Worm (Caenorhabditis elegans): ENCODE results near the gene sgcb-1.

DNA sequence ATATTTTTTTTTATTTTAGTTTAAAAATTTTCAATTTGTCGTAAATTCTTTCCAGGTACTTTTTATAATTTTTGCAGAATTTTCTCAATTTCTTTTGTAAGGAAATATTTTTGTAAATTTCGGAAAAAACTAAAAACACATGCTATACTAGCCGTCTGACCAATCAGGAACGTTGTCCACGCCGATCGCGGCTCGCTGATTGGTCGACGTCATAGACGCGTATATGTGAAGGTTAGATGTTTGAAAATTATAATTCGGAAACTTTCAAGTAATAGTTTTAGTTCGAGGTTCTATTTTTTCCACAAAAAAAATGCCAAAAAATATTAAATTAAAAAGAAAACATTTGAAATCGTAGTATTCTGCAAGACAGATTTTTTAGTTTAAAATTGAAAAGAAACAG, 46.1 kb downstream of the sgcb-1 start:
- TF ChIP-seq ztf-29 (GFP tag; IDR thresholded peaks at IDR 0.05), result no peak
- no peak for TF ChIP-seq tab-1 (GFP tag; IDR thresholded peaks at IDR 0.05)
- no peak for TF ChIP-seq flt-1 (GFP tag; IDR thresholded peaks at IDR 0.05)
- TF ChIP-seq klf-2 (GFP tag; conservative IDR thresholded peaks at IDR 0.05), result no peak
- TF ChIP-seq ref-1 (GFP tag; conservative IDR thresholded peaks at IDR 0.05), result no peak
- TF ChIP-seq med-1 (GFP tag; optimal IDR thresholded peaks at IDR 0.05; ENCODE audit: insufficient read depth), result no peak
- TF ChIP-seq cog-1 (tag; optimal IDR thresholded peaks at IDR 0.05), result no peak
- no peak for TF ChIP-seq ztf-23 (GFP tag; IDR thresholded peaks at IDR 0.05)
- no peak for TF ChIP-seq T22C8.4 (GFP tag; IDR thresholded peaks at IDR 0.05)
